Fruit fly (Drosophila melanogaster) whole organism, embryonic: ENCODE measurements around the gene CG31287.

Source experiments
- Bgb ChIP-seq: fragments of 200-800 bp; sonication (Bioruptor generic); IDR thresholded peaks from 2 replicates; pipeline ENCODE4 v1.3.6; 2022; ENCODE audit warnings: missing biosample characterization, missing genetic modification characterization; ENCODE audit not compliant: partially characterized antibody
- CG1024 ChIP-seq: fragments of 200-800 bp; sonication (Bioruptor generic); IDR thresholded peaks from 2 replicates; pipeline ENCODE4 v1.3.6; 2022; ENCODE audit warnings: missing biosample characterization, missing genetic modification characterization
- CG12942 ChIP-seq: fragments of 200-800 bp; sonication (Bioruptor generic); optimal IDR thresholded peaks from 3 replicates; lab custom pipeline; 2016; ENCODE audit warnings: missing biosample characterization, missing genetic modification characterization
- CG14014 ChIP-seq: fragments of 200-800 bp; sonication (Bioruptor generic); IDR thresholded peaks from 2 replicates; pipeline ENCODE4 v1.3.6; 2022; ENCODE audit warnings: missing biosample characterization, missing genetic modification characterization
- CG15601 ChIP-seq: fragments of 200-800 bp; sonication (Bioruptor generic); optimal IDR thresholded peaks from 3 replicates; lab custom pipeline; 2019; ENCODE audit warnings: missing biosample characterization, mild to moderate bottlenecking, missing genetic modification characterization, moderate library complexity
- CG18619 ChIP-seq: fragments of 200-800 bp; sonication (Bioruptor generic); optimal IDR thresholded peaks from 3 replicates; lab custom pipeline; 2017; ENCODE audit warnings: missing biosample characterization, mild to moderate bottlenecking, missing genetic modification characterization
- CG2199 ChIP-seq: fragments of 200-800 bp; sonication (Bioruptor generic); IDR thresholded peaks from 3 replicates; pipeline ENCODE4 v1.3.6; 2022; ENCODE audit warnings: missing biosample characterization, missing genetic modification characterization
- CG3163 ChIP-seq: fragments of 200-800 bp; sonication (Bioruptor generic); optimal IDR thresholded peaks from 3 replicates; lab custom pipeline; 2016; ENCODE audit warnings: missing biosample characterization, missing genetic modification characterization
- CG34224 ChIP-seq: fragments of 200-800 bp; sonication (Bioruptor generic); IDR thresholded peaks from 3 replicates; pipeline ENCODE4 v1.3.6; 2022; ENCODE audit warnings: missing biosample characterization, missing genetic modification characterization; ENCODE audit not compliant: partially characterized antibody
- CG3726 ChIP-seq: fragments of 200-800 bp; sonication (Bioruptor generic); IDR thresholded peaks from 3 replicates; pipeline ENCODE4, ENCODE4 v1.3.6; 2022; ENCODE audit warnings: missing biosample characterization, missing genetic modification characterization
- CG42726 ChIP-seq: fragments of 200-800 bp; sonication (Bioruptor generic); IDR thresholded peaks from 2 replicates; pipeline ENCODE4 v1.3.6; 2022; ENCODE audit warnings: missing biosample characterization, missing genetic modification characterization; ENCODE audit not compliant: partially characterized antibody
- CG7745 ChIP-seq: fragments of 200-800 bp; sonication (Bioruptor generic); optimal IDR thresholded peaks from 2 replicates; lab custom pipeline; 2018; ENCODE audit warnings: missing biosample characterization, mild to moderate bottlenecking, missing genetic modification characterization, moderate library complexity
- CG7928 ChIP-seq: fragments of 200-800 bp; sonication (Bioruptor generic); optimal IDR thresholded peaks from 2 replicates; lab custom pipeline; 2017; ENCODE audit warnings: missing biosample characterization, mild to moderate bottlenecking, missing genetic modification characterization
- CG8089 ChIP-seq: fragments of 200-800 bp; sonication (Bioruptor generic); optimal IDR thresholded peaks from 3 replicates; lab custom pipeline; 2016; ENCODE audit warnings: missing biosample characterization, missing genetic modification characterization
- CG9437 ChIP-seq: fragments of 200-800 bp; sonication (Bioruptor generic); optimal IDR thresholded peaks from 2 replicates; lab custom pipeline; 2018; ENCODE audit warnings: missing biosample characterization, mild to moderate bottlenecking, missing genetic modification characterization
- Dref ChIP-seq: fragments of 200-800 bp; sonication (Bioruptor generic); IDR thresholded peaks from 2 replicates; pipeline ENCODE4 v1.3.6; 2022; ENCODE audit warnings: missing biosample characterization, missing genetic modification characterization
- Eip74EF ChIP-seq, 2 experiments: fragments of 200-800 bp in 1 of 2; fragments of >200 bp in 1 of 2; sonication (Bioruptor generic) in 1 of 2; optimal IDR thresholded peaks; 2 replicates each; lab custom pipeline; 2017 to 2019; ENCODE audit warnings: missing biosample characterization in 2 of 2, missing genetic modification characterization in 2 of 2, mild to moderate bottlenecking in 1 of 2, moderate library complexity in 1 of 2
- Fer1 ChIP-seq: fragments of 200-800 bp; sonication (Bioruptor generic); optimal IDR thresholded peaks from 2 replicates; lab custom pipeline; 2017; ENCODE audit warnings: missing biosample characterization, mild to moderate bottlenecking, missing genetic modification characterization
- HHEX ChIP-seq: fragments of 200-800 bp; sonication (Bioruptor generic); optimal IDR thresholded peaks from 3 replicates; lab custom pipeline; 2017; ENCODE audit warnings: missing biosample characterization, mild to moderate bottlenecking, missing genetic modification characterization, missing genetic modification reagents
- HLH54F ChIP-seq: fragments of 200-800 bp; sonication (Bioruptor generic); optimal IDR thresholded peaks from 3 replicates; lab custom pipeline; 2016; ENCODE audit warnings: missing biosample characterization, missing genetic modification characterization
- HmgD ChIP-seq: fragments of 200-800 bp; sonication (Bioruptor generic); optimal IDR thresholded peaks from 3 replicates; lab custom pipeline; 2016; ENCODE audit warnings: missing biosample characterization, missing genetic modification characterization
- Hr3 ChIP-seq: fragments of 200-800 bp; sonication (Bioruptor generic); optimal IDR thresholded peaks from 3 replicates; lab custom pipeline; 2016; ENCODE audit warnings: missing biosample characterization, missing genetic modification characterization
- Hr78 ChIP-seq, 2 experiments: fragments of 200-800 bp in 1 of 2; fragments of >200 bp in 1 of 2; sonication (Bioruptor generic) in 1 of 2; optimal IDR thresholded peaks; 2 replicates each; lab custom pipeline; 2017 to 2019; ENCODE audit warnings: missing biosample characterization in 2 of 2, missing genetic modification characterization in 2 of 2, mild to moderate bottlenecking in 1 of 2, moderate library complexity in 1 of 2
- NFAT ChIP-seq: fragments of 200-800 bp; sonication (Bioruptor generic); IDR thresholded peaks from 2 replicates; pipeline ENCODE4 v1.3.6; 2022; ENCODE audit warnings: missing biosample characterization, missing genetic modification characterization
- NfI ChIP-seq: fragments of 200-800 bp; sonication (Bioruptor generic); optimal IDR thresholded peaks from 3 replicates; lab custom pipeline; 2018; ENCODE audit warnings: missing biosample characterization, mild to moderate bottlenecking, missing genetic modification characterization, moderate library complexity
- Oaz ChIP-seq: fragments of 200-800 bp; sonication (Bioruptor generic); IDR thresholded peaks from 2 replicates; pipeline ENCODE4 v1.3.6; 2022; ENCODE audit warnings: missing biosample characterization, missing genetic modification characterization
- Pdp1 ChIP-seq, 2 experiments: fragments of 200-800 bp; sonication (Bioruptor generic); optimal IDR thresholded peaks; 3 replicates each; lab custom pipeline; 2016; ENCODE audit warnings: missing biosample characterization in 2 of 2, missing genetic modification characterization in 2 of 2, mild to moderate bottlenecking in 1 of 2, moderate library complexity in 1 of 2
- Taf1 ChIP-seq: fragments of 200-800 bp; sonication (Bioruptor generic); IDR thresholded peaks from 2 replicates; pipeline ENCODE4 v1.3.6; 2022; ENCODE audit warnings: missing biosample characterization, missing genetic modification characterization
- Xbp1 ChIP-seq: fragments of 200-800 bp; sonication (Bioruptor generic); optimal IDR thresholded peaks from 3 replicates; lab custom pipeline; 2016; ENCODE audit warnings: missing biosample characterization, mild to moderate bottlenecking, missing genetic modification characterization
- aop ChIP-seq: fragments of 200-800 bp; sonication (Bioruptor generic); IDR thresholded peaks from 2 replicates; pipeline ENCODE4 v1.3.6; 2022; ENCODE audit warnings: missing biosample characterization, missing genetic modification characterization
- br ChIP-seq: fragments of >200 bp; optimal IDR thresholded peaks from 2 replicates; lab custom pipeline; 2017
- cato ChIP-seq: fragments of 200-800 bp; sonication (Bioruptor generic); optimal IDR thresholded peaks from 2 replicates; lab custom pipeline; 2016; ENCODE audit warnings: missing biosample characterization, missing genetic modification characterization, borderline replicate concordance
- crc ChIP-seq: fragments of 200-800 bp; sonication (Bioruptor generic); optimal IDR thresholded peaks from 2 replicates; lab custom pipeline; 2016; ENCODE audit warnings: missing biosample characterization, missing genetic modification characterization
- eyg ChIP-seq: fragments of 200-800 bp; sonication (Bioruptor generic); optimal IDR thresholded peaks from 3 replicates; lab custom pipeline; 2016; ENCODE audit warnings: missing biosample characterization, missing genetic modification characterization
- fu2 ChIP-seq: fragments of 200-800 bp; sonication (Bioruptor generic); optimal IDR thresholded peaks from 2 replicates; lab custom pipeline; 2016; ENCODE audit warnings: missing biosample characterization, missing genetic modification characterization
- ind ChIP-seq: fragments of 200-800 bp; sonication (Bioruptor generic); optimal IDR thresholded peaks from 3 replicates; lab custom pipeline; 2016; ENCODE audit warnings: missing biosample characterization, missing genetic modification characterization
- inv ChIP-seq: fragments of 200-800 bp; sonication (Bioruptor generic); IDR thresholded peaks from 2 replicates; pipeline ENCODE4 v1.3.6; 2022; ENCODE audit warnings: missing biosample characterization, missing genetic modification characterization; ENCODE audit not compliant: partially characterized antibody
- kay ChIP-seq: fragments of 200-800 bp; sonication (Bioruptor generic); optimal IDR thresholded peaks from 2 replicates; lab custom pipeline; 2016; ENCODE audit warnings: missing biosample characterization, missing genetic modification characterization
- lbe ChIP-seq: fragments of 200-800 bp; sonication (Bioruptor generic); optimal IDR thresholded peaks from 2 replicates; lab custom pipeline; 2016; ENCODE audit warnings: missing biosample characterization, mild to moderate bottlenecking, missing genetic modification characterization
- lov ChIP-seq, 2 experiments: fragments of 200-800 bp in 1 of 2; fragments of >200 bp in 1 of 2; sonication (Bioruptor generic) in 1 of 2; IDR thresholded peaks in 1 of 2; optimal IDR thresholded peaks in 1 of 2; 2 replicates in 1 of 2; 3 replicates in 1 of 2; pipeline versions ENCODE4 v1.3.6 to Lab custom; 2017 to 2022; ENCODE audit warnings: missing biosample characterization in 1 of 2, missing genetic modification characterization in 1 of 2
- nau ChIP-seq: fragments of 200-800 bp; sonication (Bioruptor generic); optimal IDR thresholded peaks from 3 replicates; lab custom pipeline; 2017; ENCODE audit warnings: missing biosample characterization, mild to moderate bottlenecking, missing genetic modification characterization, missing genetic modification reagents
- p53 ChIP-seq: fragments of 200-800 bp; sonication (Bioruptor generic); optimal IDR thresholded peaks from 2 replicates; lab custom pipeline; 2016; ENCODE audit warnings: missing biosample characterization, missing genetic modification characterization
- phol ChIP-seq: fragments of 200-800 bp; sonication (Bioruptor generic); optimal IDR thresholded peaks from 3 replicates; lab custom pipeline; 2018; ENCODE audit warnings: missing biosample characterization, mild to moderate bottlenecking, missing genetic modification characterization, moderate library complexity
- tio ChIP-seq: fragments of 200-800 bp; sonication (Bioruptor generic); optimal IDR thresholded peaks from 2 replicates; lab custom pipeline; 2017; ENCODE audit warnings: missing biosample characterization, missing genetic modification characterization, inconsistent platforms
- trem ChIP-seq: fragments of 200-800 bp; optimal IDR thresholded peaks from 3 replicates; lab custom pipeline; 2019; ENCODE audit warnings: missing biosample characterization, mild to moderate bottlenecking, missing genetic modification characterization, moderate library complexity
- unc-4 ChIP-seq: fragments of 200-800 bp; sonication (Bioruptor generic); IDR thresholded peaks from 2 replicates; pipeline ENCODE4 v1.3.6; 2022; ENCODE audit warnings: missing biosample characterization, missing genetic modification characterization; ENCODE audit not compliant: partially characterized antibody
- zfh2 ChIP-seq: fragments of 200-800 bp; sonication (Bioruptor generic); optimal IDR thresholded peaks from 2 replicates; lab custom pipeline; 2016; ENCODE audit warnings: missing biosample characterization, missing genetic modification characterization

CG31287 gene

DNA sequence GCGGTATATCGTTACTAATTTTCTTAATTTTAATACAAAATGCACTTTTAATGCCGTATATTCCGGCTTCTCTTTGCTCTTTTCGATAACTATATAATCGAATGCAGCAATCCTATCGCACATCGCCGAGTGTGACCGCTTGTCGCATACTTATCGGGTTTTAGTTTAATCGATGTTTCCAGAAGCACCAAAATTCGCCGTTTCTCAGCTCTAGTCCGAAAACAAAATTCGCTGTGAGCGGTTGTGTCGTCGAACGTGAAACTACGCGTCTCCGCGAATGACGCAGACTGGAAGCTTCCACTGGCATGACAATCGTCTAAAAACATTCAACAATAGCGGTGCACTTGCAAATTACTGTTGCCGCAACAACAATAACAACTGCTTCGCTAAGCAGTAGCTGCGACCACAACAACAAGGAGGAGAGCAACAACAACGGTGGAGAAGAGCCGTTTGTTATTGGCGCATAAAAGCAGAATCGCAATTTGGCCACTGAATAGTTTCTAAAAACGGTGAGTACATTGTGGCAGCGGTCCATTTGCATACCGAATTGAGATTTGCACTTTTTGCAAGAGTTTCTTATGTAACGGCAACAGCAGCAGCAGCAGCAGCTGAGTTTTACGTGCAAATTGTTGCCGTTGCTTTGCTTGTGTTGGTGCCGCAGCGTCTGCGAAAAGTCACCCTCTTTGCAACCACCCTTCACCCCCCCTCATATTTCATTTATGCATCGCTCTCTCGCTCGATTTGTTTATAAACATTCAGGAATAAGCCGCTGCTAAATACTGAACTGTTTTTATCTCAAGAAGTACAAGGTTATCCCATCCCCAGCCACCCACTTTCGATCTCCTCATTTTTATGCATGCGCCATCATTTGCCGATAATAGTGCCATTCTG, 16.1 kb upstream of the CG31287 start, which contains the start of gene sra (continued):
- TF ChIP-seq CG7745 (tag; lab: Kevin White, UChicago) (peak; percentile 24), Bgb (GFP tag; lab: Robert Waterston, UW) (peak; percentile 99), CG1024 (GFP tag; lab: Robert Waterston, UW) (no peak), CG12942 (GFP tag; lab: Kevin White, UChicago) (no peak), Eip74EF (GFP tag; optimal IDR thresholded peaks at IDR 0.05; lab: Kevin White, UChicago) (no peak), CG34224 (peak; percentile 97), NFAT (GFP tag; lab: Robert Waterston, UW) (peak; percentile 59), Fer1 (GFP tag; lab: Kevin White, UChicago) (peak; percentile 59), Dref (GFP tag; lab: Robert Waterston, UW) (peak; percentile 100), Taf1 (GFP tag; lab: Robert Waterston, UW) (no peak), cato (GFP tag; lab: Kevin White, UChicago) (no peak), nau (GFP tag; lab: Kevin White, UChicago) (no peak), inv (GFP tag; lab: Robert Waterston, UW) (peak; percentile 92), unc-4 (peak; percentile 96), aop (GFP tag; lab: Robert Waterston, UW) (no peak), trem (tag; lab: Kevin White, UChicago) (peak; percentile 69), Xbp1 (GFP tag; lab: Kevin White, UChicago) (peak; percentile 13), br (no peak), crc (GFP tag; lab: Kevin White, UChicago) (no peak), ind (GFP tag; lab: Kevin White, UChicago) (no peak), HmgD (GFP tag; lab: Kevin White, UChicago) (peak; percentile 67), lbe (no peak), Hr78 (GFP tag; optimal IDR thresholded peaks at IDR 0.05; lab: Kevin White, UChicago) (no peak), HHEX (no peak), CG15601 (tag; lab: Kevin White, UChicago) (peak; percentile 5), CG3726 (GFP tag; lab: Robert Waterston, UW) (no peak), tio (no peak), CG3163 (GFP tag; lab: Kevin White, UChicago) (peak; percentile 54), fu2 (GFP tag; lab: Kevin White, UChicago) (no peak), CG42726 (GFP tag; lab: Robert Waterston, UW) (peak; percentile 96), CG14014 (GFP tag; lab: Robert Waterston, UW) (peak; percentile 33; the same call in 1 of the 2 replicates), phol (tag; lab: Kevin White, UChicago) (peak; percentile 41), NfI (peak; percentile 38), CG2199 (peak; percentile 59; the same call in 2 of the 3 replicates), Pdp1 (GFP tag; optimal IDR thresholded peaks at IDR 0.05; lab: Kevin White, UChicago) (peak in 1 of 2 experiments; percentile 16), zfh2 (GFP tag; lab: Kevin White, UChicago) (peak; percentile 38), CG8089 (no peak), eyg (no peak), Oaz (GFP tag; lab: Robert Waterston, UW) (no peak), CG9437 (GFP tag; lab: Kevin White, UChicago) (no peak), kay (GFP tag; lab: Kevin White, UChicago) (peak; percentile 70), p53 (GFP tag; lab: Kevin White, UChicago) (peak; percentile 71), HLH54F (GFP tag; lab: Kevin White, UChicago) (no peak), Hr3 (no peak), CG7928 (GFP tag; lab: Kevin White, UChicago) (no peak), lov (optimal IDR thresholded peaks at IDR 0.05; lab: Kevin White, UChicago) (no peak), lov (GFP tag; IDR thresholded peaks at IDR 0.05; lab: Robert Waterston, UW) (peak; percentile 25; the same call in 1 of the 3 replicates), CG18619 (GFP tag; lab: Kevin White, UChicago) (no peak)
